Worm (Caenorhabditis elegans) whole organism, L2 larva: ENCODE results near the gene C25F9.6.
A peak's percentile ranks its signal among the peaks of the same experiment; 100 is the strongest.

ENCODE experiments used
- C34F6.9 ChIP-seq: fragments of 150-350 bp; optimal IDR thresholded peaks from 2 replicates; lab custom pipeline; 2014; ENCODE audit warnings: missing biosample characterization, missing genetic modification characterization
- R02D3.7 ChIP-seq: fragments of 150-350 bp; optimal IDR thresholded peaks from 2 replicates; lab custom pipeline; 2014; ENCODE audit warnings: missing biosample characterization, missing genetic modification characterization
- Y55F3AM.14 ChIP-seq: fragments of 200-800 bp; sonication (Bioruptor generic); optimal IDR thresholded peaks from 2 replicates; lab custom pipeline; 2018; ENCODE audit warnings: mild to moderate bottlenecking, missing genetic modification characterization, missing compliant biosample characterization
- alr-1 ChIP-seq: fragments of 150-350 bp; optimal IDR thresholded peaks from 2 replicates; lab custom pipeline; 2014; ENCODE audit warnings: missing biosample characterization, missing genetic modification characterization
- aly-2 ChIP-seq: fragments of 150-350 bp; optimal IDR thresholded peaks from 2 replicates; lab custom pipeline; 2014; ENCODE audit warnings: missing biosample characterization, missing genetic modification characterization
- blmp-1 ChIP-seq: sonication (generic microtip); optimal IDR thresholded peaks from 2 replicates; lab custom pipeline; 2017; ENCODE audit warnings: missing genetic modification characterization, mild to moderate bottlenecking, missing compliant biosample characterization, antibody characterized with exemption, moderate library complexity; ENCODE audit not compliant: insufficient read depth
- ceh-16 ChIP-seq: fragments of 150-350 bp; optimal IDR thresholded peaks from 2 replicates; lab custom pipeline; 2014; ENCODE audit warnings: missing biosample characterization, missing genetic modification characterization
- ceh-82 ChIP-seq: fragments of 150-350 bp; optimal IDR thresholded peaks from 2 replicates; lab custom pipeline; 2014; ENCODE audit warnings: missing biosample characterization, missing genetic modification characterization
- crh-2 ChIP-seq: sonication (generic microtip); optimal IDR thresholded peaks from 2 replicates; lab custom pipeline; 2017; ENCODE audit warnings: missing biosample characterization, missing genetic modification characterization
- dmd-4 ChIP-seq: sonication (generic microtip); optimal IDR thresholded peaks from 2 replicates; lab custom pipeline; 2017; ENCODE audit warnings: missing biosample characterization, missing genetic modification characterization
- egl-27 ChIP-seq: sonication (generic microtip); optimal IDR thresholded peaks from 3 replicates; lab custom pipeline; 2017; ENCODE audit warnings: missing biosample characterization, missing genetic modification reagents, missing genetic modification characterization
- elt-1 ChIP-seq: fragments of 150-350 bp; optimal IDR thresholded peaks from 2 replicates; lab custom pipeline; 2014; ENCODE audit warnings: missing biosample characterization, missing genetic modification characterization
- elt-3 ChIP-seq: sonication (generic microtip); optimal IDR thresholded peaks from 2 replicates; lab custom pipeline; 2017; ENCODE audit warnings: missing biosample characterization, missing genetic modification characterization
- fos-1 ChIP-seq: fragments of 150-350 bp; optimal IDR thresholded peaks from 2 replicates; lab custom pipeline; 2014; ENCODE audit warnings: missing biosample characterization, missing genetic modification characterization
- gmeb-1 ChIP-seq: fragments of 150-350 bp; optimal IDR thresholded peaks from 2 replicates; lab custom pipeline; 2014; ENCODE audit warnings: missing biosample characterization, missing genetic modification characterization
- lin-11 ChIP-seq: fragments of 150-350 bp; sonication (generic microtip); optimal IDR thresholded peaks from 2 replicates; lab custom pipeline; 2014; ENCODE audit warnings: missing biosample characterization, missing genetic modification characterization, inconsistent platforms, mixed read lengths
- lin-13 ChIP-seq: fragments of 150-350 bp; optimal IDR thresholded peaks from 2 replicates; lab custom pipeline; 2014; ENCODE audit warnings: missing biosample characterization, missing genetic modification reagents, missing genetic modification characterization
- lin-39 ChIP-seq: fragments of 150-350 bp; optimal IDR thresholded peaks from 2 replicates; lab custom pipeline; 2014; ENCODE audit warnings: missing biosample characterization, missing genetic modification reagents, missing genetic modification characterization
- lsy-2 ChIP-seq, 2 experiments: fragments of 150-350 bp in 1 of 2; sonication (generic microtip) in 1 of 2; optimal IDR thresholded peaks; 2 replicates each; lab custom pipeline; 2014 to 2017; ENCODE audit warnings: missing biosample characterization in 2 of 2, missing genetic modification characterization in 2 of 2
- mab-5 ChIP-seq: fragments of 150-350 bp; optimal IDR thresholded peaks from 2 replicates; lab custom pipeline; 2014; ENCODE audit warnings: missing biosample characterization, missing genetic modification characterization
- mbf-1 ChIP-seq: sonication (generic microtip); optimal IDR thresholded peaks from 2 replicates; lab custom pipeline; 2017; ENCODE audit warnings: missing biosample characterization, missing genetic modification characterization
- nhr-10 ChIP-seq: sonication (generic microtip); optimal IDR thresholded peaks from 2 replicates; lab custom pipeline; 2017; ENCODE audit warnings: missing biosample characterization, missing genetic modification characterization
- nhr-11 ChIP-seq: fragments of 150-350 bp; optimal IDR thresholded peaks from 2 replicates; lab custom pipeline; 2014; ENCODE audit warnings: missing biosample characterization, missing genetic modification characterization
- nhr-129 ChIP-seq: fragments of 150-350 bp; optimal IDR thresholded peaks from 2 replicates; lab custom pipeline; 2014; ENCODE audit warnings: missing biosample characterization, missing genetic modification characterization
- nhr-23 ChIP-seq: fragments of 150-350 bp; optimal IDR thresholded peaks from 2 replicates; lab custom pipeline; 2014; ENCODE audit warnings: missing biosample characterization, missing genetic modification reagents, missing genetic modification characterization
- nhr-237 ChIP-seq: fragments of 150-350 bp; optimal IDR thresholded peaks from 2 replicates; lab custom pipeline; 2014; ENCODE audit warnings: missing biosample characterization, missing genetic modification characterization
- nhr-25 ChIP-seq: fragments of 150-350 bp; sonication (generic microtip); optimal IDR thresholded peaks from 3 replicates; lab custom pipeline; 2014; ENCODE audit warnings: missing biosample characterization, missing genetic modification characterization
- peb-1 ChIP-seq: fragments of 150-350 bp; optimal IDR thresholded peaks from 2 replicates; lab custom pipeline; 2014; ENCODE audit warnings: missing biosample characterization, missing genetic modification characterization
- sem-4 ChIP-seq: fragments of 150-350 bp; optimal IDR thresholded peaks from 2 replicates; lab custom pipeline; 2014; ENCODE audit warnings: missing biosample characterization, missing genetic modification reagents, missing genetic modification characterization
- skn-1 ChIP-seq: sonication (generic microtip); optimal IDR thresholded peaks from 2 replicates; lab custom pipeline; 2017; ENCODE audit warnings: missing biosample characterization, missing genetic modification characterization
- sma-3 ChIP-seq: sonication (generic microtip); optimal IDR thresholded peaks from 2 replicates; lab custom pipeline; 2016; ENCODE audit warnings: missing genetic modification reagents, missing genetic modification characterization, missing compliant biosample characterization
- sma-9 ChIP-seq, 2 experiments: fragments of 150-350 bp in 1 of 2; sonication (generic microtip) in 1 of 2; optimal IDR thresholded peaks; 2 replicates each; lab custom pipeline; 2014 to 2016; ENCODE audit warnings: missing genetic modification characterization in 2 of 2, mild to moderate bottlenecking in 1 of 2, missing biosample characterization in 1 of 2, missing compliant biosample characterization in 1 of 2, missing genetic modification reagents in 1 of 2, moderate library complexity in 1 of 2
- snpc-4 ChIP-seq: fragments of 150-350 bp; optimal IDR thresholded peaks from 2 replicates; lab custom pipeline; 2014; ENCODE audit warnings: missing biosample characterization, missing genetic modification characterization
- unc-39 ChIP-seq: fragments of 150-350 bp; optimal IDR thresholded peaks from 2 replicates; lab custom pipeline; 2014; ENCODE audit warnings: missing biosample characterization, missing genetic modification characterization
- unc-55 ChIP-seq: fragments of 150-350 bp; sonication (generic microtip); optimal IDR thresholded peaks from 3 replicates; lab custom pipeline; 2014; ENCODE audit warnings: missing biosample characterization, missing genetic modification reagents, missing genetic modification characterization
- unc-62 ChIP-seq: fragments of 150-350 bp; optimal IDR thresholded peaks from 2 replicates; lab custom pipeline; 2014; ENCODE audit warnings: missing biosample characterization, missing genetic modification reagents, missing genetic modification characterization
- zag-1 ChIP-seq: fragments of 150-350 bp; optimal IDR thresholded peaks from 2 replicates; lab custom pipeline; 2014; ENCODE audit warnings: missing biosample characterization, missing genetic modification characterization
- ztf-1 ChIP-seq: fragments of 200-800 bp; sonication (Bioruptor generic); conservative IDR thresholded peaks from 2 replicates; pipeline ENCODE4 v1.3.6; 2022; ENCODE audit warnings: missing genetic modification characterization, missing compliant biosample characterization
- ztf-11 ChIP-seq: sonication (generic microtip); optimal IDR thresholded peaks from 2 replicates; lab custom pipeline; 2017; ENCODE audit warnings: missing biosample characterization, missing genetic modification characterization

Gene C25F9.6

DNA sequence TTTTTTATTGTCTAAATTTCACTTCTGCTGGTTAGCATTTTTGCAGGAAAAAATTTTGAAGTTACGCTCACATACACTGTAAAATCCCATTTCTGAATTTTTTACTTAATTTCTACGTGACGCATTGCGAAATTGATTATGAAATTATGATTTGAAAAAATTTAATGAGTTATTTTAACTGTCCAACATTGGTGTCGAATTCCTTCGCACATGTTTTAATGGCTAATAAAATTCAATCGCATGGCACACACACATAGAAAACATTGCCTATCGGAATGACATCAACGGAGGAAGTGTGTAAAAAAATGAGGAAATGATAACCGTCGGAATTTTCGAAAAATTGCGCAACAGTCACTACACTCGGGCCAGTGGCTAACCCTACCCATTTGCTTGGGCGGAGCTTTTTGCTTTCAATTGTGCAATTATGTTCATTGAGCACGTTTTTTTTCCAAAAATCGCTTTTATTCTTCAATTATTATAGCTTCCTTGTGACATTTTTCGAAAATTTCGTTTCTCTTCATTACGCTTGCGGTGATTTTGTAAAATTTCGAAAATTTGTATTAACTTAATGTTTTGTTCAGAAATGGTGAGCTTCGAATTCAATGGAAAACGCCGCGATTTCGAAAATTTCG lies 28.8 kb upstream of the C25F9.6 start, which contains the start of gene C25F9.16:
Gene C25F9.16, plus strand, starts transcription at position 582 of the 632 bp plus-strand sequence.
- TF ChIP-seq elt-1 (no peak), ztf-11 (tag; lab: Kevin White, UChicago) (no peak), C34F6.9 (tag; lab: Kevin White, UChicago) (no peak), fos-1 (peak; percentile 10), mbf-1 (tag; lab: Kevin White, UChicago) (no peak), unc-39 (no peak)

DNA sequence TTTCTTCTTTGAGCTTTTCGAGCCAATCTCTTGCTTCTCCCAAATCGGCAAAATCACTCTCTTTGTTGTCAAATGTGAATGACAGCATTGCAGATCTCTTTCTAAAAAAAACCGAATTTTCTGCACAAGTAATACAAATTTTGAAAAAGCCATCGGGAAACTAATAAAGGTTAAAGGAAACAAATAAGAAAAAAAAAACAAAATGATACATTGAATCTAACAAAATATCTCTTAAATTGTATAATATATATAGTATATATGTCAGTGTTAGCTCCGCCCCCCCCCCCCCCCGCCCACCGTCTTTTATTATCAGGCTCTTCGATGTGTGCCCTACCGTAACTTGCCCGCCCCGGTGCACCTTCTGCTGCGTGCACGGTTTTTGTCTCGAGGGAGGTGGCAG lies 27.8 kb upstream of the C25F9.6 start, which contains the start of gene C25F9.11:
Gene C25F9.11, minus strand, starts transcription at position 101 of the 400 bp plus-strand sequence.
- no peak for TF ChIP-seq fos-1
- no peak for TF ChIP-seq R02D3.7 (tag; lab: Kevin White, UChicago)
- no peak for TF ChIP-seq crh-2 (tag; lab: Kevin White, UChicago)

DNA sequence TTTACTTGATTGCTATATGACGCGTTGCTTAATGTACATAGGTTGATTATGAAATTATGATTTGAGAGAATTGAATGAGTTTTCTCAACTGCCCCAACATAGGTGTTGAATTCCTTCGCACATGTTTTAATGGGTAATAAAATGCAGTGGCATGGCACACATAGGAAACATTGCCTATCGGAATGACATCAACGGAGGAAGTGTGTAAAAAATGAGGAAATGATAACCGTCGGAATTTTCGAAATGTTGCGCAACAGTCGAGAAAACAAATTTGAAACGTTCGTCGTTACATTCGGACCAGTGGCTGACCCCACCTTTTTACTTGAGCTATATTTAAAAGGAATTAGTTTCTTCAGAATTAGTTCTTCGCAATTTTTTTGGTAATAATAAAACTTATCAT lies 26.9 kb upstream of the C25F9.6 start:
- no peak for TF ChIP-seq fos-1
- peak; percentile 25 for TF ChIP-seq nhr-129 (tag; lab: Kevin White, UChicago)

DNA sequence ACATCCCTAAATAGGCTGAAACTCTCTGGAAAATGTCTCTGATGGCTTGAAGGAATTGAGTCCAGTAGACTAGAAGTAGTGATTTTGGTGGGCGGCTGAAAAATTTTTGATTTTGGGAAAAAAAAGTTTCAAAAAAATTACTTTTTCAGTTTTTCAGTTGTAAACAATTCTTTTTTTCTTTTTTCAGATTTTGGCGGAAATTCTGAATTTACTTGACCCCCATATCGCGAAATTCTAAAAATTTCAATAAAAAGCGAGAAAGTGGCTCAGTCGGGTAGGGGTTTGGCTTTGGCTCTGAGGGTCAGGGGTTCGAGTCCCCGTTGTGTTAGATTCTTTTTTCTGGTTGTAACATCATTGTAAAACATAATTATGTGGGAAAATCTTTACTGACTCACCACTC lies 25.9 kb upstream of the C25F9.6 start, which contains the start of gene srw-85:
Gene srw-85, minus strand, starts transcription at position 101 of the 400 bp plus-strand sequence.
- no peak for TF ChIP-seq ztf-1 (GFP tag; lab: Robert Waterston, UW)
- no peak for TF ChIP-seq snpc-4 (tag; lab: Kevin White, UChicago)
- TF ChIP-seq C34F6.9 (tag; lab: Kevin White, UChicago), result no peak
- TF ChIP-seq zag-1 (tag; lab: Kevin White, UChicago), result no peak

DNA sequence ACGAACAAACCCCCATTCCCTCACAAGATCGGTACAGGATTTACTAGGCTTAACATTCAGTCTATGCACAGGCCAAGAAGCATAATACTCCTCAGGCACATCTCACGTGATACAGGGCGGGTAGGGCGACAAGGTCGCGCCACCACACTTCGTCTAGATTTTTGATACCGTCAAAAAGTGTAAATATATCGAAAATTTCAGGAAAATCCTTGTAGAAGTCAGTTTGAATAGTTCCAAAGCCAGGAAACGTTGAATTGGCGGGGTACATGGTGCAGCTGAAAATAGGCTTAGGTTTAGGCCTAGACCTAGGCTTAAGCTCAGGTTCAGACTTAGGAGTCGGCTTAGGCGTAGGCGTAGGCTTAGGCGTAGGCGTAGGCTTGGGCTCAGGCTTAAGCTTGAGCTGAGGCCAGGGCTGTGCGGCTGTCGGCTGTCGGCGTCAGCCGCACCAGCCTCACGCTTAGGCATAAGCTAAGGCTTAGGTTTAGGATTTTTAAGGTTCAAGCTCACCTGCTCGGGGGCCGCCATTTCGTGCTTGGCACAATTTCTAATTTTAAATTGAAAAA lies 25.3 kb upstream of the C25F9.6 start:
- TF ChIP-seq peb-1, result no peak
- peak; percentile 5 for TF ChIP-seq Y55F3AM.14 (GFP tag; lab: Kevin White, UChicago)

DNA sequence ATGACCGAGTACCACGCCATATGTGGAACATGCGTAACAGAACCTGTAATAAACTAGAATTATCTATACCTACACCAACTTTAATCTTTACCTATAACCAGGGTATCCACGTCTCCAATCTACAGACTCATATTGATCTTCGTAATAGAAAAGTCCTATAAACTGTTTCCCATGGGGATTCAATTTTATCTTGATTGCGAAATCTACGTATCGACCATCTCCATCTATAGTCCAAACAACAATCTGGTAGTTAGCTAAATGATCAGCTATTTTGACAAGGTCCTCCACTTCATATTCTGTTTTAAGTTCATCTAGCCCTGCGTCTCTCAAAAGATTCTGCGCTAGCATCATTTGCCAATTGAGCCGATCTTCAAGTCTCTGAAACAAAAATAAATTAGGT lies 24.5 kb upstream of the C25F9.6 start:
- TF ChIP-seq mab-5 (tag; lab: Kevin White, UChicago), result no peak
- TF ChIP-seq lsy-2 (tag; optimal IDR thresholded peaks at IDR 0.05; lab: Kevin White, UChicago), result peak in 1 of 2 experiments; percentile 11
- no peak for TF ChIP-seq blmp-1 (tag; lab: Kevin White, UChicago)
- TF ChIP-seq nhr-23 (tag; lab: Kevin White, UChicago), result peak; percentile 95
- TF ChIP-seq Y55F3AM.14 (GFP tag; lab: Kevin White, UChicago), result peak; percentile 1
- TF ChIP-seq egl-27 (tag; lab: Kevin White, UChicago), result no peak
- TF ChIP-seq unc-55 (GFP tag; lab: Kevin White, UChicago), result no peak
- TF ChIP-seq sma-9 (GFP tag; optimal IDR thresholded peaks at IDR 0.05; lab: Kevin White, UChicago), result peak; percentile 90
- no peak for TF ChIP-seq sma-9 (tag; optimal IDR thresholded peaks at IDR 0.05; lab: Kevin White, UChicago)
- TF ChIP-seq nhr-25, result peak; percentile 54
- TF ChIP-seq sem-4 (tag; lab: Kevin White, UChicago), result no peak
- TF ChIP-seq zag-1 (tag; lab: Kevin White, UChicago), result no peak
- no peak for TF ChIP-seq alr-1 (tag; lab: Kevin White, UChicago)
- no peak for TF ChIP-seq ztf-1 (GFP tag; lab: Robert Waterston, UW)
- TF ChIP-seq elt-3 (tag; lab: Kevin White, UChicago), result no peak
- TF ChIP-seq mbf-1 (tag; lab: Kevin White, UChicago), result no peak
- TF ChIP-seq elt-1, result peak; percentile 99
- TF ChIP-seq skn-1 (tag; lab: Kevin White, UChicago), result no peak
- no peak for TF ChIP-seq ceh-82 (tag; lab: Kevin White, UChicago)
- no peak for TF ChIP-seq dmd-4
- no peak for TF ChIP-seq lin-11 (tag; lab: Kevin White, UChicago)
- TF ChIP-seq lin-13, result no peak
- TF ChIP-seq aly-2 (tag; lab: Kevin White, UChicago), result no peak
- TF ChIP-seq nhr-10 (tag; lab: Kevin White, UChicago), result no peak
- TF ChIP-seq fos-1, result no peak
- TF ChIP-seq lin-39 (tag; lab: Kevin White, UChicago), result no peak
- TF ChIP-seq gmeb-1 (tag; lab: Kevin White, UChicago), result no peak
- no peak for TF ChIP-seq snpc-4 (tag; lab: Kevin White, UChicago)
- no peak for TF ChIP-seq unc-62 (GFP tag; lab: Kevin White, UChicago)
- no peak for TF ChIP-seq nhr-237 (tag; lab: Kevin White, UChicago)
- no peak for TF ChIP-seq sma-3 (GFP tag; lab: Kevin White, UChicago)
- TF ChIP-seq ceh-16 (tag; lab: Kevin White, UChicago), result peak; percentile 59
- no peak for TF ChIP-seq nhr-11 (tag; lab: Kevin White, UChicago)
